Worm (Caenorhabditis elegans) whole organism, dauer: ENCODE results near the gene trpp-12.

Experiments used
- unc-62 ChIP-seq: sonication (generic microtip); optimal IDR thresholded peaks from 2 replicates; lab custom pipeline; 2017; ENCODE audit warnings: missing biosample characterization, missing genetic modification reagents, missing genetic modification characterization

Gene trpp-12

DNA sequence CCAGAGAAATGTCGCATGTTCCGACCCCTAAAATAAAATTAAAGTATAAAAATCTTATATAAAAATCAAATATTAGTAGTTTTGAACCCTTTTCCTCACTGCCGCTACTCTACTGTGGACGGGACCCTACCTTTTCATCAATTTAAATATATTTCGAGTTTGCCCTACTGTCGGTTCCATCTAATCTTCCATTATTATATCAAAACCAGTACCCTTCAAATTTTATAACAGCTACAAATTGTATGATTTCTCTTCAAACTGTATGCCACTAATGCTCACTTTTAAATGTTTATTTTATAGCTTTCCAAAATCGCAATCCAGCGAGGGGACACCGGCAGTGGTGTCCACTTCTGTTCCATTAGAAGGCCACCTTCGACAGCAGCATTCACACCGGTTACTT is 14.5 kb upstream of the trpp-12 start, which contains the start of gene C43H6.6:
Gene C43H6.6 (plus strand): TSS at position 301 of the 400 bp plus-strand sequence.
- no peak for TF ChIP-seq unc-62 (GFP tag; lab: Kevin White, UChicago)

DNA sequence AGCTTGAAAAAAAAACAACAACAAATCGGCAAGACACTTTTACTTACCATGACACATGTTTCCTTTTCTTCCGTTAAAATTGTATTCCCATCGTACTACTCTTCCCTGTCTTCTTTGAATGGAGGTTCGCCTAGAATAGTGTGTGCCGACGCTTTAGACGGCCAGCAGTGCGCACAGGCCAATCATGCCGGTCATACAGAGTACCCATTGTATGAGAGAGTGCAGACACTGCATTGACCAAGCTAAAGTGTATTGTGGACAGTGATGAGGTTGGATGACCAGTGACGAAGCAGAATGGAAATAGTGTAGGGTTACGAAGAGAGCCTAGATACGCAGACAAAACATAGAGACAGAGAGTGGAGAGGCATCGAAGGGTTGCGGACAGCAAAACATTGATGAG is 7.6 kb upstream of the trpp-12 start, which contains the start of gene dhhc-9:
Gene dhhc-9 (minus strand): TSS at position 154 of the 400 bp plus-strand sequence.
- no peak for TF ChIP-seq unc-62 (GFP tag; lab: Kevin White, UChicago)

DNA sequence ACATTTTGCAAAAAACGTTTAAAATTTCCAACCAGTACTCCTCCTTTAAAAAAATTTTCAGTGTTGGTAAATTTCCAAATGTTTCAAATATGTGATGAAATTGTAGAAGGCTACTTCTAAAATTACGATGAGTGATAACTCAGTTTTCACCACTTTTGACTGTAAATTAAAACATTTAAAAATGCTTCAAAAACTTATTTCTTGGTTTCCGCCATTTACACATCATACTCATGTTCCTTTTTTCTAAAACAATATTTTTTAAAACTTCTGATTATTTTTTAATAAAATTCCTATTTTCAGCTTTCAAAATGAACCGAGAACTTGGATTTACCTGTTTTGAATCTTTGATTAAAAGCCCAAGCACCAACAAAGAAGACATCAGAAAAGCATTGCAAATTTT is 5.8 kb upstream of the trpp-12 start, which contains the start of gene C43H6.4:
Gene C43H6.4 (plus strand): TSS at position 301 of the 400 bp plus-strand sequence.
- TF ChIP-seq unc-62 (GFP tag; lab: Kevin White, UChicago): no peak

DNA sequence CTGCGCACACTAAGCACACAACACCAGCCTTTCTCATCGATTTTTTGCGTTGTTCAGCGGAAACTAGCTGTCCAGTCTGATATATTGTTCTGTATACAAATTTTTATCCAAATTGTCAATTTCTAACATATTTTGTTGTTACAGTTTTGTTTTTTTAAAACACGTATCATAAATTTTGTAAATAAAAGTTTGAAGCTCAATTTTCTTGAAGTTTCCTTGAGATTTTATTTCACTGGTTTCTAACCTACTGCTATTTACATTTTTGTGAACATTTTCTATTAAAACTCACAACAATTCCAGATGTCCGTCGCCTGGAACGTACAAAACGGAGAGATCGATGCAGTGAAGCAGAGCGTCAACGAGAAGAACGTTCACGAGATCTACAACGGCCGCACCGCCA is 2.3 kb upstream of the trpp-12 start, which contains the start of gene mtpn-1:
Gene mtpn-1 (plus strand): TSS at position 301 of the 400 bp plus-strand sequence.
- TF ChIP-seq unc-62 (GFP tag; lab: Kevin White, UChicago): no peak

DNA sequence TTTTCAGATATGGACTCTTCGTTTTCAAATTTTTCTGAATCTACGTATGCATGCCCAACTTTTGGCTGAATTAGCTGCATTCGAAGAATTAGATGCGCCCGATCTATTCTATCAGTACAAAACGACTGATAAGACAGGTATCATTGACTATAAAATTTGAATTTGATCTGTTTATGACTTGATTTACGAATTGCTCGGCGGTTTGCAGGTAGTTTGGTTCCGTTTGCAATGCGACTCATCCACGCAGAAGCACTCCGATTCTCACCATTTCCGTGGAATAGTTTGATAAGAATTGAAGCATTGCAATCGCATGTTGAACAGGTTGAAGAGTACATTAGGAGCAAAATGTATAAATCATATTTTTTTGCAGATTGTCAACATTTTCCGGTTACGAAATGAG is 1.5 kb downstream of the trpp-12 start:
- no peak for TF ChIP-seq unc-62 (GFP tag; lab: Kevin White, UChicago)

DNA sequence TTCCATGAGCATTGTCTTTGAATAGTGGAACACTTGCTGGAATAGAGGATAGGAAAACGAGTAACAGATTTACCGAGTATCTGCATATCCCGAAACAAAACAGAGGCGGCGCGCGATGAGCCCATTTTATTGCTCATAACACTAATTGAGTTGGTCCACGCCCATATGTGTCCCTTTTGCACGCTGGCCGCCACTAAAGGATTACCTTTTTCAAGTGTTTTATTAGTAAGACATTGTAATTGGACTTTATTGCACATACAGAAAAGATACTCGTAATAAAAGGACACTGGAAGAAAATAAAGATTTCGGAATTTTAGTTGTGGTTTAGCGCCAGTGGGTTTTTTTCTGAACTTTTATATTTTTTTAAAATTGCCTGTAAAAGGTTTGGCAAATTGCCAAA is 3.8 kb downstream of the trpp-12 start, which contains the start of gene hlh-15:
Gene hlh-15 (minus strand): TSS at position 101 of the 400 bp plus-strand sequence.
- TF ChIP-seq unc-62 (GFP tag; lab: Kevin White, UChicago): no peak

DNA sequence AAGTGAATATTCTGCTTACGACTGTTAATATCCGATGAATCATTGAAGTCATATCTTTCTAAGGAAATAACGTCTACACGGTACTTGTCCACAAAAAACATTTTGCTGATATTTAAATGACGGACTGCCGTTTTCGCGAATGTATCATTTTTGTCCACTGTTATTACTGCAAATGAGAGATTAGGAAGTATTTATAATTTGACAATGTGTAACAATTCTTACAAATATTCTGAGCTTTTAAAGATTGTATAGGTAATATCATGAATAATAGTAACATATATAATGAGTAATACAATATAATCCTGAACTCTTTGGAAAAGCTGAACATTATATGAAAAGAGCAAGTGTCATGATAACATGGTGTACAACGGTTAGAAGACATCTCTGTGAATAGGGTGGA is 10.3 kb downstream of the trpp-12 start, which contains the start of gene glr-7:
Gene glr-7 (minus strand): TSS at position 101 of the 400 bp plus-strand sequence.
- no peak for TF ChIP-seq unc-62 (GFP tag; lab: Kevin White, UChicago)

DNA sequence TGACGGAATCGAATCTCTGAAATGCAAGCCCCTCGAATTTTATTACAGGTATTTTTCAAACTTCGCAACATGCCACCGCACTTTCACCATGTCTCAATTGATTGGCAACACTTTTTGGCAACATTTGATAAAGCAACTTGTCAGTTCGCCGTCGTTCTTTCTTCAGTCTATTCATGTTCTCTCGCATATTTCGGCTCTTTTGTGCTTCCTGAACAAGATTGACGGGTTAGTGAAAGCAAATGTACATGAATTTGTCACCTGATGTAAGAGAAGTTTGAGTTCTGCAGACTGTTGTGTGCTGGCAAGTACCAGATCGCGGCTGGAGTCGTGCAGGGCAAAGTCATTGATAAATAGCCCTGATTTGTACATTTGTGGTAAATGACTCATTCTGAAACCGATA is 12.6 kb downstream of the trpp-12 start:
- no peak for TF ChIP-seq unc-62 (GFP tag; lab: Kevin White, UChicago)

DNA sequence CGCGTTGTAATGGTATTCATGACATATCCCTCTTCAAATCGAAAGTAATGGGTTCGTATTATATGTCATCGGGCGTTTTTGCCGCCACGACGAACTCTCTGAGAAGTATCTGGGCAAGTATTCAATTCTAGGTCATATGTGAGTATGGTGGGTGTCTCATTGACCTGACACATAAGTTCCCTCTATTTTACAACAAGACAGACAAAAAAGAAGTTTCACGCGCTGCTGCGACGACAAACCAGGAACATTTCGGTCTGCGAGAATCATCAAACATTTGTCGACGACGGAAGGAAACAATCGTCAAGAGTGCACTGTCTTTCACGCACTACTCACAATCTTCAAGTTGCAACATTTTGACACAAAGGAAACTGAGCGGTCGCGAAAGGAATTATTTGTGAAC is 15.8 kb downstream of the trpp-12 start:
- TF ChIP-seq unc-62 (GFP tag; lab: Kevin White, UChicago): no peak

DNA sequence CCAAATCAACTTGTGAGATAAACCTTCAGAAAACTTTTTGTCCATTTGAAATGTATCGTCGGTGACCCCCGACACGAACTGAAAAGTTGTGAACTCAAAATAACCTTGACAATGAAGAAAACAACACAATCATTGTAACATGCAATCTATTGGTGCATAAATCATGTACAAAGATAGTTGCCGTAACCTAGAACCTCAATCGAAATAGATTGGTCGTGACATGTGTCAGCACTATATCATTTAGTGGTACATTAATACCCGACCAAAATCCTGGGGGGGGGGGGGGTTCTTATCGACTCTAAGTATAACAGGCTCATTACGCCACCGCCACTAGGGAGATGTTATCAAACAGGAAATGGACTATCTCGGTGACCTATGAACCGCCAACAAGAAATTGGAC is 17.4 kb downstream of the trpp-12 start:
- no peak for TF ChIP-seq unc-62 (GFP tag; lab: Kevin White, UChicago)

DNA sequence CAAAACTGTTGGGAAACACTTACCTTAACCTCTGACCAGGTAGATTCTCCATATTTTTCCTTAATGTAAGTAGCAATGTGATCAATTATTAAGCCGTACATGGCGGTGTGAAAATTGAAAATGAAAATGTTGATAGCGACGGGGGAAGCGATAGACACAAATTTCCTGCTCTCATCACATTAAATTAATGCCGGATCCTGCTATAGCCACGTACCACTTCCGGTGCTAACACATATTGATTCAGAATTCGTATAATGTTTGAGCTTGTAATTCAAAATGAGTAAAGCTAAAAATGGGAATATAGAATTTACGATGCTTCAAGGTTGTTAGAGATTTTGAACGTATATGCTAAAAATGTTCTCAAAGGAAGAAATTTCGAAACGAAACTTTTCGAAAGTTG is 17.9 kb downstream of the trpp-12 start, which contains the start of gene gcy-31:
Gene gcy-31 (minus strand): TSS at position 101 of the 400 bp plus-strand sequence.
- TF ChIP-seq unc-62 (GFP tag; lab: Kevin White, UChicago): no peak

DNA sequence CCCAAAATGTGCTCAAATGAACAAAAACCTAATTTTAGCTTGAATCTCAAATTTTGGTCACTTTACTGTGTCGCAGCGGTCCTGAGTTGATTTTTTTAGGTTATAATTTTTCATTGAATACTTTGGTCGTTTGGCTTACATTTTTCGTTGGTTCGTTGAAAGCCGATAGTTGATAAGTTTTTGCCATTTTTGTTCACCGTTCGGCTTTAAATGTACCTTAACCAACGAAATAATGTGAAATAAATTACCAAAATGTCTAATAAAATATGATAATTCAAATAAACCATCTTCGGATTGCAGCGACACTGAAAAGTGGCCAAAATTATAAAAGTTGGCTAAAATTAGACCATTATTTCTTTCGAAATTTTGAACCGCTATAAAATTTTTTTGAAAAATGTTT is 20.8 kb downstream of the trpp-12 start:
- TF ChIP-seq unc-62 (GFP tag; lab: Kevin White, UChicago): no peak

DNA sequence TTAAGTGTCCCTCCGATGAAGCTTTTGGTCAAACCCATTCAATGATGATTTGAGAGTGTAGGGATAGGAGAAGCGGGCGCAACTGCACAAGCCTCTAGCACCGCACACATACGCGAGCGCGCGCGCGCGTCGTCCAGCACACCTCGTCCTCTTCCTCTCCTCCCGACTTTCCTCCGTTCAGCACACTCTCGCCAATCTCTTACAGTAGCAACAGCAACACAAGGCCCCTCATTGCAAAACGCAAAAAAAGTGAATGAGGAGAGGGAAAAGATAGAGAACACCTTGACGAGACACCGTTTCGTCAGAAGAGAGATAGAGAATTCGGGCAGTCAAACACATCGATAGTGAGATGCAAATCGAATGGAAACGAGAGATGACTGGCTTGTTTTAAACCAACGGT is 23.0 kb downstream of the trpp-12 start:
- TF ChIP-seq unc-62 (GFP tag; lab: Kevin White, UChicago): no peak

DNA sequence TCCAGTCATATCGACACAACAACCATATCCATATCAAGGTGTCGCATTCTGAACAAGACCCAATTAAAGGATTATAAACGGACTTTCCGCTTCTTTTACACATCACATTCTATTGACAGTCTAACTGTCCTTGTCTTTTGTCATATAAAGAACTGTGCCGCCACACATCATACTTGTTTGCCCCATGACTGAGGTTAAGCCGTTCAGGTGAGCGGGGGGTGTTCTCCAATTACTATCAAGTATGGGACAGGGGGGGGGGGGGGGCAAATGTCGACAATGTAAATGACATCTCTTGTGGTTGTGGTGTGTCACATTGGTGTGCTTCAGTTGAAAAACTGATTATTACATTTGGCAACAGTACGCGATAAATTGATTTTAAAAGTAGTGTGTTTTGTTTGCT is 24.3 kb downstream of the trpp-12 start:
- no peak for TF ChIP-seq unc-62 (GFP tag; lab: Kevin White, UChicago)

DNA sequence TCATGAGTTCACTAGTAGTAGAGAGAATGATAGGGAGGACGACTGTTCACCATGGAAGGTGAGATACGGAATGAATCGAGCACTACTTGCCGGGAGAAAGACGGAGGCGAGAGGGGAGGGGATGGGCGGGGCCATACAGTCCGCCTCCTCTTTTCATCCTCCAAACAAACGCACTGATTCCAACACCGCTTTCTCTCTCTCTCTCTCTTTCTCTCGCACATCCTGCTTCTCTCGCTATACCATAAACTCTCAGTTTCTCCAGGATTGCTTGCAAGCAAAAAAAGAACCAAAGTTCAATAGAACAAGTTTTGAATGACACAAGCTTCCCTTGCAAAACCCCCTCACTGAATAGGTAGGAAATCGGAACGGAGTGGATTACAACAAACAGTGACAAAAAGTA is 25.9 kb downstream of the trpp-12 start:
- no peak for TF ChIP-seq unc-62 (GFP tag; lab: Kevin White, UChicago)

DNA sequence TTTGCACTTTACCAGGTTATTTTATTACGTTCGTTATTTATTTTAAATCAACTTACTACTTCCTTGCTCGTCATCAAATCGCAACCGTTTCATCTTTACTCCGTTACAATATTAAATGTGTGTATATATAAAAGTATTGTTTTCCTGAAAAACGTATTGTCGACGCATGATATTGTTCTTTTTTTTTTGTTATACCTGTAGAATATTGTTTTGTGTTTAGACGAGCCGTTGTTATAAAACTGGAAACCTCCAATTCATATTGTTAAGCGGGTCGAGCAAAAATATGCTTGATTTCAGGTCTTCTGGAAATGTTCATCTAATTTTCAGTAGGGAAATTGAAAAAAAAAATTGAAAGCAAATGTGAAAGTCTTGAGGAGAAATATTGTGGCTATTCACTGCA is 29.4 kb downstream of the trpp-12 start, which contains the start of gene gid-2:
Gene gid-2 (minus strand): TSS at position 101 of the 400 bp plus-strand sequence.
- no peak for TF ChIP-seq unc-62 (GFP tag; lab: Kevin White, UChicago)

DNA sequence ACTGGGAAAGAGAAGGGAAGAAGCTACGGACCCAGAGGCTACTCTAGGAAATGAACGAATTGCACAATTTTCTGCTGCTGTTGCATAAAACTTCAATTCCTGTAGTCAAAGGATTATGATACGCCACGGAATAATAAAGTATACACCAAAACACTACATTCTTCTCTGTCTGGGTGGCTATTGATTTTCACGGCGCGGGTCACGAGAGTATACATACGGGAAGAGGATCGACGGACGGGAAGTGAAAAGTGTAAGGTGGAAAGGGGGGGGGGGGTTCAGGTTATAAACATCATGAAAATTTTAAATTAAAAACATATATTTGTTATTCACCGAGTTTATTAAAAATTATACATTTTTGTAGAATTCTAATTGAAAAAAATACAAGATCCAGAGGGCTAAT is 29.8 kb downstream of the trpp-12 start:
- no peak for TF ChIP-seq unc-62 (GFP tag; lab: Kevin White, UChicago)
